Fruit fly (Drosophila melanogaster): Measurements from ENCODE around the gene VhaM9.7-a.

Gene VhaM9.7-a

DNA sequence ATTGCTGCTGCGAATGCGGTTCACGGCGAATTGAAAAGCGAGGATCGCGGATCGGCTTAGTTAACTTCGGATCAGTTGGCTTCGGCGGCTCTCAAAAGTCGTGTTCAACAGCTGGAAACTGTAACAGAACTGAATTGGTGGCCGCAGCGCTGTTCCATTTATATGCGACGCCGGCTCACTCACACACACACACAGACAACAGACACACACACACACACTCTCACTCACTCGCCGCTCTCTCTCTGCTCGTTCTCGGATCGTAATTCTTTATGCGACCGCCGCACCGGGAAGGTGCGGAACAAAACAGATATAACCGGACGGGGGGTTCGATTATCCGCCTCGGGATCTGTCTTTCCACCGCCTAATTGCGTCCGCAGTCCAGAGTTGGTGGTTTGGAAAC lies 35.3 kb upstream of the VhaM9.7-a start, which contains the start of gene CG46460 (continued):
- no peak for TF ChIP-seq ttk (GFP tag; IDR thresholded peaks at IDR 0.05)
- peak; percentile 35; the same call in 1 of the 2 replicates for TF ChIP-seq nerfin-2 (GFP tag; IDR thresholded peaks at IDR 0.05; ENCODE audit: partially characterized antibody)
- TF ChIP-seq z (GFP tag; IDR thresholded peaks at IDR 0.05): peak; percentile 81
- peak; percentile 69 for TF ChIP-seq chm (GFP tag; IDR thresholded peaks at IDR 0.05)
- TF ChIP-seq Deaf1 (tag; optimal IDR thresholded peaks at IDR 0.05): peak; percentile 68
- TF ChIP-seq vvl (GFP tag; IDR thresholded peaks at IDR 0.05): peak; percentile 41; the same call in 1 of the 2 replicates
- TF ChIP-seq Atf3 (GFP tag; optimal IDR thresholded peaks at IDR 0.05): no peak
- no peak for TF ChIP-seq Poxn (GFP tag; IDR thresholded peaks at IDR 0.05)
- no peak for TF ChIP-seq Neu2 (GFP tag; optimal IDR thresholded peaks at IDR 0.05; ENCODE audit: borderline replicate concordance)
- no peak for TF ChIP-seq CG2889 (GFP tag; IDR thresholded peaks at IDR 0.05)
- TF ChIP-seq klu (GFP tag; IDR thresholded peaks at IDR 0.05): no peak
- no peak for TF ChIP-seq CG7556 (GFP tag; optimal IDR thresholded peaks at IDR 0.05)
- no peak for TF ChIP-seq ATbp (GFP tag; optimal IDR thresholded peaks at IDR 0.05)
- TF ChIP-seq ac (GFP tag; optimal IDR thresholded peaks at IDR 0.05): peak; percentile 9
- TF ChIP-seq so (GFP tag; IDR thresholded peaks at IDR 0.05): peak; percentile 67; the same call in 2 of the 3 replicates
- TF ChIP-seq Aef1 (GFP tag; IDR thresholded peaks at IDR 0.05): no peak
- TF ChIP-seq inv (GFP tag; IDR thresholded peaks at IDR 0.05; ENCODE audit: partially characterized antibody): no peak
- no peak for TF ChIP-seq CG6854 (GFP tag; optimal IDR thresholded peaks at IDR 0.05)
- no peak for TF ChIP-seq CG9609 (GFP tag; optimal IDR thresholded peaks at IDR 0.05)
- no peak for TF ChIP-seq CG7963 (GFP tag; IDR thresholded peaks at IDR 0.05; ENCODE audit: partially characterized antibody)
- TF ChIP-seq nom (GFP tag; optimal IDR thresholded peaks at IDR 0.05): peak; percentile 45
- TF ChIP-seq CG12219 (GFP tag; optimal IDR thresholded peaks at IDR 0.05): no peak
- no peak for TF ChIP-seq sc (optimal IDR thresholded peaks at IDR 0.05)
- no peak for TF ChIP-seq sc (GFP tag; optimal IDR thresholded peaks at IDR 0.05)
- TF ChIP-seq CG18599 (GFP tag; optimal IDR thresholded peaks at IDR 0.05): no peak
- no peak for TF ChIP-seq BtbVII (GFP tag; optimal IDR thresholded peaks at IDR 0.05)
- TF ChIP-seq CG13894 (tag; optimal IDR thresholded peaks at IDR 0.05): no peak
- TF ChIP-seq E2f1 (GFP tag; IDR thresholded peaks at IDR 0.05): no peak
- TF ChIP-seq dm (GFP tag; optimal IDR thresholded peaks at IDR 0.05): no peak
- TF ChIP-seq sim (GFP tag; IDR thresholded peaks at IDR 0.05): no peak
- TF ChIP-seq CG6689 (GFP tag; IDR thresholded peaks at IDR 0.05): no peak
- peak; percentile 19; the same call in 1 of the 2 replicates for TF ChIP-seq amos (GFP tag; IDR thresholded peaks at IDR 0.05; ENCODE audit: partially characterized antibody)
- TF ChIP-seq zen (tag; optimal IDR thresholded peaks at IDR 0.05): peak; percentile 70
- no peak for TF ChIP-seq PHDP (tag; optimal IDR thresholded peaks at IDR 0.05)
- TF ChIP-seq Hand (GFP tag; optimal IDR thresholded peaks at IDR 0.05): no peak
- TF ChIP-seq NK7.1 (GFP tag; optimal IDR thresholded peaks at IDR 0.05): no peak
- TF ChIP-seq slou (GFP tag; optimal IDR thresholded peaks at IDR 0.05): no peak
- no peak for TF ChIP-seq HLH3B (GFP tag; IDR thresholded peaks at IDR 0.05)
- TF ChIP-seq dpn (GFP tag; optimal IDR thresholded peaks at IDR 0.05): no peak
- TF ChIP-seq hkb (optimal IDR thresholded peaks at IDR 0.05): no peak
- TF ChIP-seq hkb (GFP tag; IDR thresholded peaks at IDR 0.05): 0 out of 2 replicates have a peak, but pooled peaks have one; percentile 9
- peak; percentile 84 for TF ChIP-seq Med (GFP tag)
- TF ChIP-seq gem (tag; optimal IDR thresholded peaks at IDR 0.05): no peak
- TF ChIP-seq CG10543 (GFP tag; optimal IDR thresholded peaks at IDR 0.05): peak; percentile 27
- no peak for TF ChIP-seq CG17568 (GFP tag; optimal IDR thresholded peaks at IDR 0.05)
- no peak for TF ChIP-seq CG17359 (tag; optimal IDR thresholded peaks at IDR 0.05)
- peak; percentile 6 for TF ChIP-seq Nf-YC (tag; optimal IDR thresholded peaks at IDR 0.05)
- TF ChIP-seq tna (GFP tag; IDR thresholded peaks at IDR 0.05; ENCODE audit: partially characterized antibody): no peak
- TF ChIP-seq ci (GFP tag; IDR thresholded peaks at IDR 0.05): peak; percentile 64
- TF ChIP-seq CG8944 (GFP tag; optimal IDR thresholded peaks at IDR 0.05): no peak
- no peak for TF ChIP-seq stc (GFP tag; IDR thresholded peaks at IDR 0.05)
- no peak for TF ChIP-seq croc (GFP tag; conservative IDR thresholded peaks at IDR 0.05)
